Fruit fly (Drosophila melanogaster) whole organism, embryonic: ENCODE data around the gene CG5612.

Source experiments
- Atf-2 ChIP-seq: fragments of 200-800 bp; sonication (Bioruptor generic); optimal IDR thresholded peaks from 2 replicates; lab custom pipeline; 2016; ENCODE audit warnings: missing biosample characterization, missing genetic modification characterization
- CG10267 ChIP-seq: fragments of 200-800 bp; sonication (Bioruptor generic); optimal IDR thresholded peaks from 2 replicates; lab custom pipeline; 2018; ENCODE audit warnings: missing biosample characterization, mild to moderate bottlenecking, missing genetic modification characterization, moderate library complexity
- CG11093 ChIP-seq: fragments of 200-800 bp; sonication (Bioruptor generic); IDR thresholded peaks from 3 replicates; pipeline ENCODE4 v1.3.6; 2022; ENCODE audit warnings: missing biosample characterization, missing genetic modification characterization
- CG11695 ChIP-seq: fragments of 200-800 bp; sonication (Bioruptor generic); IDR thresholded peaks from 3 replicates; pipeline ENCODE4 v1.3.6; 2022; ENCODE audit warnings: missing biosample characterization, missing genetic modification characterization
- CG12071 ChIP-seq: fragments of 200-800 bp; sonication (Bioruptor generic); optimal IDR thresholded peaks from 3 replicates; lab custom pipeline; 2018; ENCODE audit warnings: missing biosample characterization, mild to moderate bottlenecking, missing genetic modification characterization
- CG12155 ChIP-seq: fragments of 200-800 bp; sonication (Bioruptor generic); optimal IDR thresholded peaks from 3 replicates; lab custom pipeline; 2016; ENCODE audit warnings: missing biosample characterization, missing genetic modification characterization
- CG13287 ChIP-seq: fragments of 200-800 bp; sonication (Bioruptor generic); IDR thresholded peaks from 2 replicates; pipeline ENCODE4 v1.3.6; 2022; ENCODE audit warnings: missing biosample characterization, missing genetic modification characterization; ENCODE audit not compliant: partially characterized antibody
- CG13296 ChIP-seq: fragments of 200-800 bp; sonication (Bioruptor generic); optimal IDR thresholded peaks from 3 replicates; lab custom pipeline; 2018; ENCODE audit warnings: missing biosample characterization, mild to moderate bottlenecking, missing genetic modification characterization
- CG15696 ChIP-seq: fragments of 200-800 bp; sonication (Bioruptor generic); optimal IDR thresholded peaks from 2 replicates; lab custom pipeline; 2019; ENCODE audit warnings: missing biosample characterization, mild to moderate bottlenecking, missing genetic modification characterization, moderate library complexity
- CG16863 ChIP-seq: fragments of 200-800 bp; sonication (Bioruptor generic); optimal IDR thresholded peaks from 3 replicates; lab custom pipeline; 2016; ENCODE audit warnings: missing biosample characterization, missing genetic modification characterization
- CG17186 ChIP-seq: fragments of 200-800 bp; sonication (Bioruptor generic); optimal IDR thresholded peaks from 3 replicates; lab custom pipeline; 2017; ENCODE audit warnings: missing biosample characterization, missing genetic modification reagents, missing genetic modification characterization
- CG17802 ChIP-seq: fragments of 200-800 bp; sonication (Bioruptor generic); optimal IDR thresholded peaks from 2 replicates; lab custom pipeline; 2018; ENCODE audit warnings: missing biosample characterization, mild to moderate bottlenecking, missing genetic modification characterization, moderate library complexity
- CG3838 ChIP-seq: fragments of 200-800 bp; sonication (Bioruptor generic); optimal IDR thresholded peaks from 3 replicates; lab custom pipeline; 2016; ENCODE audit warnings: missing biosample characterization, missing genetic modification characterization
- CG4360 ChIP-seq: fragments of 200-800 bp; sonication (Bioruptor generic); IDR thresholded peaks from 2 replicates; pipeline ENCODE4 v1.3.6; 2022; ENCODE audit warnings: missing biosample characterization, missing genetic modification characterization
- CG7372 ChIP-seq: fragments of 200-800 bp; sonication (Bioruptor generic); IDR thresholded peaks from 2 replicates; pipeline ENCODE4 v1.3.6; 2022; ENCODE audit warnings: missing biosample characterization, missing genetic modification characterization
- CG7745 ChIP-seq: fragments of 200-800 bp; sonication (Bioruptor generic); optimal IDR thresholded peaks from 2 replicates; lab custom pipeline; 2018; ENCODE audit warnings: missing biosample characterization, mild to moderate bottlenecking, missing genetic modification characterization, moderate library complexity
- CG7987 ChIP-seq: fragments of 200-800 bp; sonication (Bioruptor generic); optimal IDR thresholded peaks from 2 replicates; lab custom pipeline; 2018; ENCODE audit warnings: missing biosample characterization, mild to moderate bottlenecking, missing genetic modification characterization, moderate library complexity
- CG9215 ChIP-seq: fragments of 200-800 bp; sonication (Bioruptor generic); IDR thresholded peaks from 2 replicates; pipeline ENCODE4 v1.3.6; 2022; ENCODE audit warnings: missing biosample characterization, missing genetic modification characterization
- CG9727 ChIP-seq: fragments of 200-800 bp; sonication (Bioruptor generic); optimal IDR thresholded peaks from 3 replicates; lab custom pipeline; 2017; ENCODE audit warnings: missing biosample characterization, mild to moderate bottlenecking, missing genetic modification characterization
- CG9797 ChIP-seq: fragments of 200-800 bp; sonication (Bioruptor generic); optimal IDR thresholded peaks from 3 replicates; lab custom pipeline; 2018; ENCODE audit warnings: missing biosample characterization, mild to moderate bottlenecking, missing genetic modification characterization
- CG9817 ChIP-seq: fragments of 200-800 bp; sonication (Bioruptor generic); optimal IDR thresholded peaks from 2 replicates; lab custom pipeline; 2018; ENCODE audit warnings: missing biosample characterization, mild to moderate bottlenecking, missing genetic modification characterization, moderate library complexity
- CG9932 ChIP-seq: fragments of 200-800 bp; sonication (Bioruptor generic); IDR thresholded peaks from 2 replicates; pipeline ENCODE4 v1.3.6; 2022; ENCODE audit warnings: missing biosample characterization, missing genetic modification characterization
- CHES-1-like ChIP-seq: fragments of 200-800 bp; sonication (Bioruptor generic); optimal IDR thresholded peaks from 2 replicates; lab custom pipeline; 2016; ENCODE audit warnings: missing biosample characterization, missing genetic modification characterization
- Dip3 ChIP-seq: fragments of 200-800 bp; sonication (Bioruptor generic); optimal IDR thresholded peaks from 3 replicates; lab custom pipeline; 2016; ENCODE audit warnings: missing biosample characterization, missing genetic modification characterization
- Dp ChIP-seq: fragments of 200-800 bp; sonication (Bioruptor generic); optimal IDR thresholded peaks from 2 replicates; lab custom pipeline; 2018; ENCODE audit warnings: missing biosample characterization, mild to moderate bottlenecking, missing genetic modification characterization, moderate library complexity
- ERR ChIP-seq: fragments of 200-800 bp; sonication (Bioruptor generic); optimal IDR thresholded peaks from 2 replicates; lab custom pipeline; 2016; ENCODE audit warnings: missing biosample characterization, missing genetic modification characterization
- HLH4C ChIP-seq: fragments of 200-800 bp; sonication (Bioruptor generic); IDR thresholded peaks from 3 replicates; pipeline ENCODE4 v1.3.6; 2022; ENCODE audit warnings: missing biosample characterization, missing genetic modification characterization; ENCODE audit not compliant: partially characterized antibody
- Hmx ChIP-seq: fragments of 200-800 bp; sonication (Bioruptor generic); optimal IDR thresholded peaks from 2 replicates; lab custom pipeline; 2016; ENCODE audit warnings: missing biosample characterization, missing genetic modification characterization
- Hr3 ChIP-seq: fragments of 200-800 bp; sonication (Bioruptor generic); optimal IDR thresholded peaks from 3 replicates; lab custom pipeline; 2016; ENCODE audit warnings: missing biosample characterization, missing genetic modification characterization
- Hr78 ChIP-seq, 2 experiments: fragments of 200-800 bp in 1 of 2; fragments of >200 bp in 1 of 2; sonication (Bioruptor generic) in 1 of 2; optimal IDR thresholded peaks; 2 replicates each; lab custom pipeline; 2017 to 2019; ENCODE audit warnings: missing biosample characterization in 2 of 2, missing genetic modification characterization in 2 of 2, mild to moderate bottlenecking in 1 of 2, moderate library complexity in 1 of 2
- Six4 ChIP-seq: fragments of 200-800 bp; sonication (Bioruptor generic); optimal IDR thresholded peaks from 2 replicates; lab custom pipeline; 2016; ENCODE audit warnings: missing biosample characterization, missing genetic modification characterization
- Spps ChIP-seq: fragments of 200-800 bp; sonication (Bioruptor generic); optimal IDR thresholded peaks from 2 replicates; lab custom pipeline; 2018; ENCODE audit warnings: missing biosample characterization, mild to moderate bottlenecking, missing genetic modification characterization
- btn ChIP-seq: fragments of 200-800 bp; sonication (Bioruptor generic); optimal IDR thresholded peaks from 2 replicates; lab custom pipeline; 2016; ENCODE audit warnings: missing biosample characterization, missing genetic modification characterization
- caup ChIP-seq: fragments of 200-800 bp; sonication (Bioruptor generic); optimal IDR thresholded peaks from 3 replicates; lab custom pipeline; 2017; ENCODE audit warnings: missing biosample characterization, mild to moderate bottlenecking, missing genetic modification characterization, moderate library complexity; ENCODE audit not compliant: severe bottlenecking
- cg ChIP-seq: fragments of 200-800 bp; sonication (Bioruptor generic); optimal IDR thresholded peaks from 3 replicates; lab custom pipeline; 2019; ENCODE audit warnings: missing biosample characterization, mild to moderate bottlenecking, missing genetic modification characterization, moderate library complexity
- corto ChIP-seq: fragments of 200-800 bp; sonication (Bioruptor generic); optimal IDR thresholded peaks from 2 replicates; lab custom pipeline; 2016; ENCODE audit warnings: missing biosample characterization, mild to moderate bottlenecking, missing genetic modification characterization, moderate library complexity
- dm ChIP-seq: fragments of 200-800 bp; sonication (Bioruptor generic); optimal IDR thresholded peaks from 3 replicates; lab custom pipeline; 2016; ENCODE audit warnings: missing biosample characterization, missing genetic modification characterization
- dmrt11E ChIP-seq: fragments of 200-800 bp; sonication (Bioruptor generic); optimal IDR thresholded peaks from 3 replicates; lab custom pipeline; 2018; ENCODE audit warnings: missing biosample characterization, mild to moderate bottlenecking, missing genetic modification characterization, moderate library complexity
- fd3F ChIP-seq: fragments of 200-800 bp; sonication (Bioruptor generic); optimal IDR thresholded peaks from 2 replicates; lab custom pipeline; 2018; ENCODE audit warnings: missing biosample characterization, mild to moderate bottlenecking, missing genetic modification characterization, moderate library complexity
- fd64A ChIP-seq: fragments of 200-800 bp; sonication (Bioruptor generic); optimal IDR thresholded peaks from 3 replicates; lab custom pipeline; 2018; ENCODE audit warnings: missing biosample characterization, mild to moderate bottlenecking, missing genetic modification characterization
- fu2 ChIP-seq: fragments of 200-800 bp; sonication (Bioruptor generic); optimal IDR thresholded peaks from 2 replicates; lab custom pipeline; 2016; ENCODE audit warnings: missing biosample characterization, missing genetic modification characterization
- mld ChIP-seq: fragments of 200-800 bp; sonication (Bioruptor generic); IDR thresholded peaks from 3 replicates; pipeline ENCODE4 v1.3.6; 2022; ENCODE audit warnings: missing biosample characterization, missing genetic modification characterization; ENCODE audit not compliant: partially characterized antibody
- pho ChIP-seq: fragments of 200-800 bp; sonication (Bioruptor generic); optimal IDR thresholded peaks from 2 replicates; lab custom pipeline; 2016; ENCODE audit warnings: missing biosample characterization, missing genetic modification characterization
- phol ChIP-seq: fragments of 200-800 bp; sonication (Bioruptor generic); optimal IDR thresholded peaks from 3 replicates; lab custom pipeline; 2018; ENCODE audit warnings: missing biosample characterization, mild to moderate bottlenecking, missing genetic modification characterization, moderate library complexity
- ro ChIP-seq: fragments of 200-800 bp; sonication (Bioruptor generic); IDR thresholded peaks from 2 replicates; pipeline ENCODE4 v1.3.6; 2022; ENCODE audit warnings: missing biosample characterization, missing genetic modification characterization
- sim ChIP-seq: fragments of 200-800 bp; sonication (Bioruptor generic); IDR thresholded peaks from 2 replicates; pipeline ENCODE4 v1.3.6; 2022; ENCODE audit warnings: missing biosample characterization, missing genetic modification characterization
- sug ChIP-seq: fragments of 200-800 bp; optimal IDR thresholded peaks from 2 replicates; lab custom pipeline; 2019; ENCODE audit warnings: missing biosample characterization, mild to moderate bottlenecking, missing genetic modification characterization, moderate library complexity
- trem ChIP-seq: fragments of 200-800 bp; optimal IDR thresholded peaks from 3 replicates; lab custom pipeline; 2019; ENCODE audit warnings: missing biosample characterization, mild to moderate bottlenecking, missing genetic modification characterization, moderate library complexity
- zfh1 ChIP-seq: fragments of 200-800 bp; sonication (Bioruptor generic); IDR thresholded peaks from 3 replicates; pipeline ENCODE4 v1.3.6; 2022; ENCODE audit warnings: missing biosample characterization, missing genetic modification characterization

CG5612 gene

dm6 chr3R:27604636-27605443 lies 21.0 kb downstream of the CG5612 start (continued):
- TF ChIP-seq CG9215 (no peak), Dp (GFP tag; lab: Kevin White, UChicago) (no peak), ERR (GFP tag; lab: Kevin White, UChicago) (no peak), zfh1 (GFP tag; lab: Robert Waterston, UW) (0 out of 3 replicates have a peak, but pooled peaks have one; percentile 22), fd64A (GFP tag; lab: Kevin White, UChicago) (no peak), trem (no peak), fu2 (GFP tag; lab: Kevin White, UChicago) (no peak), ro (no peak), CG17186 (GFP tag; lab: Kevin White, UChicago) (no peak), mld (GFP tag; lab: Robert Waterston, UW) (no peak), caup (no peak), Spps (tag; lab: Kevin White, UChicago) (no peak), Hr3 (GFP tag; lab: Kevin White, UChicago) (no peak), CG11093 (no peak), CG7745 (tag; lab: Kevin White, UChicago) (no peak), CG17802 (tag; lab: Kevin White, UChicago) (no peak), CG9727 (GFP tag; lab: Kevin White, UChicago) (peak; percentile 48), fd3F (GFP tag; lab: Kevin White, UChicago) (no peak), dm (GFP tag; lab: Kevin White, UChicago) (no peak), sug (tag; lab: Kevin White, UChicago) (no peak), CG9797 (GFP tag; lab: Kevin White, UChicago) (no peak), CG7987 (GFP tag; lab: Kevin White, UChicago) (no peak), btn (GFP tag; lab: Kevin White, UChicago) (no peak), dmrt11E (tag; lab: Kevin White, UChicago) (peak; percentile 2), pho (GFP tag; lab: Kevin White, UChicago) (peak; percentile 12), CG10267 (peak; percentile 37), Hr78 (GFP tag; optimal IDR thresholded peaks at IDR 0.05; lab: Kevin White, UChicago) (no peak), Dip3 (GFP tag; lab: Kevin White, UChicago) (peak; percentile 21), CG7372 (GFP tag; lab: Robert Waterston, UW) (no peak), cg (GFP tag; lab: Kevin White, UChicago) (no peak), CG12155 (no peak), CG13296 (GFP tag; lab: Kevin White, UChicago) (no peak), CG16863 (GFP tag; lab: Kevin White, UChicago) (no peak), CG13287 (GFP tag; lab: Robert Waterston, UW) (no peak), Hmx (GFP tag; lab: Kevin White, UChicago) (no peak), Atf-2 (no peak), CG11695 (GFP tag; lab: Robert Waterston, UW) (0 out of 3 replicates have a peak, but pooled peaks have one; percentile 17), CG9817 (tag; lab: Kevin White, UChicago) (no peak), sim (no peak), CG4360 (GFP tag; lab: Robert Waterston, UW) (no peak), CG12071 (GFP tag; lab: Kevin White, UChicago) (no peak), HLH4C (no peak), phol (tag; lab: Kevin White, UChicago) (peak; percentile 42), CG9932 (GFP tag; lab: Robert Waterston, UW) (no peak), CHES-1-like (GFP tag; lab: Kevin White, UChicago) (no peak), Six4 (peak; percentile 35), CG15696 (no peak), CG3838 (GFP tag; lab: Kevin White, UChicago) (no peak), corto (GFP tag; lab: Kevin White, UChicago) (no peak)
